Fruit fly (Drosophila melanogaster) whole organism, prepupa: ENCODE results near the gene ClC-c.

Source experiments
- CG10631 ChIP-seq: fragments of 200-800 bp; sonication (Bioruptor generic); optimal IDR thresholded peaks from 2 replicates; lab custom pipeline; 2016; ENCODE audit warnings: missing biosample characterization, missing genetic modification characterization
- CG10669 ChIP-seq: fragments of 200-800 bp; sonication (Bioruptor generic); optimal IDR thresholded peaks from 3 replicates; lab custom pipeline; 2018; ENCODE audit warnings: missing biosample characterization, mild to moderate bottlenecking, missing genetic modification characterization, moderate library complexity
- CG11294 ChIP-seq: fragments of 200-800 bp; sonication (Bioruptor generic); IDR thresholded peaks from 2 replicates; pipeline ENCODE4 v1.3.6; 2022; ENCODE audit warnings: missing biosample characterization, missing genetic modification characterization
- CG11762 ChIP-seq: fragments of 200-800 bp; sonication (Bioruptor generic); optimal IDR thresholded peaks from 3 replicates; lab custom pipeline; 2016; ENCODE audit warnings: missing biosample characterization, missing genetic modification characterization; ENCODE audit not compliant: insufficient read depth
- CG15336 ChIP-seq: fragments of 200-800 bp; sonication (Bioruptor generic); IDR thresholded peaks from 2 replicates; pipeline ENCODE4 v1.3.6; 2022; ENCODE audit warnings: missing biosample characterization, missing genetic modification characterization
- CG1621 ChIP-seq: fragments of 200-800 bp; sonication (Bioruptor generic); optimal IDR thresholded peaks from 3 replicates; lab custom pipeline; 2018; ENCODE audit warnings: missing biosample characterization, mild to moderate bottlenecking, missing genetic modification characterization
- CG16779 ChIP-seq: fragments of 200-800 bp; sonication (Bioruptor generic); optimal IDR thresholded peaks from 3 replicates; lab custom pipeline; 2017; ENCODE audit warnings: missing biosample characterization, mild to moderate bottlenecking, missing genetic modification characterization
- CG31627 ChIP-seq: fragments of 200-800 bp; sonication (Bioruptor generic); optimal IDR thresholded peaks from 3 replicates; lab custom pipeline; 2016; ENCODE audit warnings: missing biosample characterization, missing genetic modification characterization
- CG32006 ChIP-seq: fragments of 200-800 bp; sonication (Bioruptor generic); optimal IDR thresholded peaks from 3 replicates; lab custom pipeline; 2017; ENCODE audit warnings: missing biosample characterization, mild to moderate bottlenecking, missing genetic modification characterization
- CG3919 ChIP-seq: fragments of 200-800 bp; sonication (Bioruptor generic); optimal IDR thresholded peaks from 3 replicates; lab custom pipeline; 2016; ENCODE audit warnings: missing biosample characterization, missing genetic modification characterization
- CG4318 ChIP-seq: fragments of 200-800 bp; sonication (Bioruptor generic); optimal IDR thresholded peaks from 3 replicates; lab custom pipeline; 2017; ENCODE audit warnings: missing biosample characterization, mild to moderate bottlenecking, missing genetic modification characterization
- CG6163 ChIP-seq: fragments of 200-800 bp; sonication (Bioruptor generic); IDR thresholded peaks from 3 replicates; pipeline ENCODE4 v1.3.6; 2022; ENCODE audit warnings: missing biosample characterization, missing genetic modification characterization
- CG6276 ChIP-seq: fragments of 200-800 bp; sonication (Bioruptor generic); optimal IDR thresholded peaks from 2 replicates; lab custom pipeline; 2017; ENCODE audit warnings: missing biosample characterization, mild to moderate bottlenecking, missing genetic modification characterization
- CG6808 ChIP-seq: fragments of 200-800 bp; sonication (Bioruptor generic); optimal IDR thresholded peaks from 3 replicates; lab custom pipeline; 2017; ENCODE audit warnings: missing biosample characterization, missing genetic modification characterization, mild to moderate bottlenecking, moderate library complexity, missing genetic modification reagents
- CG6854 ChIP-seq: fragments of 200-800 bp; sonication (Bioruptor generic); optimal IDR thresholded peaks from 2 replicates; lab custom pipeline; 2017; ENCODE audit warnings: missing biosample characterization, mild to moderate bottlenecking, missing genetic modification characterization
- CG8119 ChIP-seq: fragments of 200-800 bp; sonication (Bioruptor generic); IDR thresholded peaks from 3 replicates; pipeline ENCODE4 v1.3.6; 2022; ENCODE audit warnings: missing biosample characterization, missing genetic modification characterization
- CG8632 ChIP-seq: fragments of 200-800 bp; sonication (Bioruptor generic); optimal IDR thresholded peaks from 3 replicates; lab custom pipeline; 2016; ENCODE audit warnings: missing biosample characterization, missing genetic modification characterization
- CG9139 ChIP-seq: fragments of 200-800 bp; sonication (Bioruptor generic); optimal IDR thresholded peaks from 3 replicates; lab custom pipeline; 2017; ENCODE audit warnings: missing biosample characterization, mild to moderate bottlenecking, missing genetic modification characterization
- Eip75B ChIP-seq: fragments of 200-800 bp; sonication (Bioruptor generic); optimal IDR thresholded peaks from 3 replicates; lab custom pipeline; 2016; ENCODE audit warnings: missing biosample characterization, missing genetic modification characterization
- Eip78C ChIP-seq: fragments of 200-800 bp; sonication (Bioruptor generic); peaks from one replicate; lab custom pipeline; 2016; ENCODE audit warnings: missing biosample characterization, missing genetic modification characterization
- Eip93F ChIP-seq: fragments of 200-800 bp; sonication (Bioruptor generic); optimal IDR thresholded peaks from 2 replicates; lab custom pipeline; 2016; ENCODE audit warnings: missing biosample characterization, mild to moderate bottlenecking, missing genetic modification characterization
- Ets96B ChIP-seq: fragments of 200-800 bp; optimal IDR thresholded peaks from 2 replicates; lab custom pipeline; 2019; ENCODE audit warnings: missing biosample characterization, mild to moderate bottlenecking, missing genetic modification characterization, moderate library complexity
- Hr39 ChIP-seq: fragments of 200-800 bp; sonication (Bioruptor generic); optimal IDR thresholded peaks from 2 replicates; lab custom pipeline; 2016; ENCODE audit warnings: missing biosample characterization, missing genetic modification characterization
- Lpt ChIP-seq: fragments of 200-800 bp; sonication (Bioruptor generic); optimal IDR thresholded peaks from 3 replicates; lab custom pipeline; 2016; ENCODE audit warnings: missing biosample characterization, missing genetic modification characterization
- Met ChIP-seq: fragments of 200-800 bp; sonication (Bioruptor generic); optimal IDR thresholded peaks from 3 replicates; lab custom pipeline; 2016; ENCODE audit warnings: missing biosample characterization, missing genetic modification characterization
- Smox ChIP-seq: fragments of 200-800 bp; sonication (Bioruptor generic); optimal IDR thresholded peaks from 3 replicates; lab custom pipeline; 2016; ENCODE audit warnings: missing biosample characterization, missing genetic modification characterization
- Sox102F ChIP-seq: fragments of 200-800 bp; sonication (Bioruptor generic); optimal IDR thresholded peaks from 2 replicates; lab custom pipeline; 2016; ENCODE audit warnings: missing biosample characterization, mild to moderate bottlenecking, missing genetic modification characterization
- Sox14 ChIP-seq: fragments of 200-800 bp; sonication (Bioruptor generic); optimal IDR thresholded peaks from 3 replicates; lab custom pipeline; 2016; ENCODE audit warnings: missing biosample characterization, missing genetic modification characterization
- Sox15 ChIP-seq: fragments of 200-800 bp; sonication (Bioruptor generic); optimal IDR thresholded peaks from 3 replicates; lab custom pipeline; 2016; ENCODE audit warnings: missing biosample characterization, missing genetic modification characterization
- acj6 ChIP-seq: fragments of 200-800 bp; sonication (Bioruptor generic); optimal IDR thresholded peaks from 3 replicates; lab custom pipeline; 2016; ENCODE audit warnings: missing biosample characterization, missing genetic modification characterization
- dsx ChIP-seq: fragments of 200-800 bp; optimal IDR thresholded peaks from 3 replicates; lab custom pipeline; 2019; ENCODE audit warnings: missing biosample characterization, mild to moderate bottlenecking, missing genetic modification characterization, moderate library complexity; ENCODE audit not compliant: poor library complexity, severe bottlenecking
- eg ChIP-seq: fragments of 200-800 bp; sonication (Bioruptor generic); IDR thresholded peaks from 3 replicates; pipeline ENCODE4 v1.3.6; 2022; ENCODE audit warnings: missing biosample characterization, missing genetic modification characterization
- esn ChIP-seq: fragments of 200-800 bp; sonication (Bioruptor generic); optimal IDR thresholded peaks from 2 replicates; lab custom pipeline; 2016; ENCODE audit warnings: missing biosample characterization, mild to moderate bottlenecking, missing genetic modification characterization, moderate library complexity
- fd59A ChIP-seq: fragments of 200-800 bp; sonication (Bioruptor generic); optimal IDR thresholded peaks from 2 replicates; lab custom pipeline; 2017; ENCODE audit warnings: missing biosample characterization, mild to moderate bottlenecking, missing genetic modification characterization, missing genetic modification reagents
- fd85E ChIP-seq: fragments of 200-800 bp; sonication (Bioruptor generic); optimal IDR thresholded peaks from 3 replicates; lab custom pipeline; 2016; ENCODE audit warnings: missing biosample characterization, missing genetic modification characterization
- fkh ChIP-seq: fragments of 200-800 bp; sonication (Bioruptor generic); optimal IDR thresholded peaks from 3 replicates; lab custom pipeline; 2017; ENCODE audit warnings: missing biosample characterization, mild to moderate bottlenecking, missing genetic modification characterization, moderate library complexity
- net ChIP-seq: fragments of 200-800 bp; sonication (Bioruptor generic); optimal IDR thresholded peaks from 3 replicates; lab custom pipeline; 2016; ENCODE audit warnings: missing biosample characterization, missing genetic modification characterization
- salr ChIP-seq, 2 experiments: fragments of 200-800 bp; sonication (Bioruptor generic); optimal IDR thresholded peaks; 3 replicates each; lab custom pipeline; 2016 to 2018; ENCODE audit warnings: missing biosample characterization in 2 of 2, missing genetic modification characterization in 2 of 2, mild to moderate bottlenecking in 1 of 2
- spab ChIP-seq: fragments of 200-800 bp; sonication (Bioruptor generic); optimal IDR thresholded peaks from 2 replicates; lab custom pipeline; 2017; ENCODE audit warnings: missing biosample characterization, mild to moderate bottlenecking, missing genetic modification characterization, missing genetic modification reagents
- ss ChIP-seq, 2 experiments: fragments of 200-800 bp; sonication (Bioruptor generic); optimal IDR thresholded peaks; 2 replicates in 1 of 2; 3 replicates in 1 of 2; lab custom pipeline; 2017 to 2018; ENCODE audit warnings: mild to moderate bottlenecking in 2 of 2, missing biosample characterization in 2 of 2, missing genetic modification characterization in 2 of 2, moderate library complexity in 1 of 2
- svp ChIP-seq: fragments of 200-800 bp; sonication (Bioruptor generic); peaks from one replicate; lab custom pipeline; 2016; ENCODE audit warnings: missing biosample characterization, missing genetic modification characterization
- vri ChIP-seq: fragments of 200-800 bp; sonication (Bioruptor generic); optimal IDR thresholded peaks from 3 replicates; lab custom pipeline; 2016; ENCODE audit warnings: missing biosample characterization, mild to moderate bottlenecking, missing genetic modification characterization

Gene ClC-c

dm6 chr3L:16052145-16053025 is 37.9 kb upstream of the ClC-c start:
- TF ChIP-seq CG32006 = peak; percentile 32
- TF ChIP-seq Ets96B (tag; lab: Kevin White, UChicago) = no peak
- peak; percentile 18 for TF ChIP-seq CG6808 (GFP tag; lab: Kevin White, UChicago)
- TF ChIP-seq ss (GFP tag; optimal IDR thresholded peaks at IDR 0.05; lab: Kevin White, UChicago) = peak; percentile 23 to 53
- TF ChIP-seq net (GFP tag; lab: Kevin White, UChicago) = no peak
- peak; percentile 27 for TF ChIP-seq Sox102F (GFP tag; lab: Kevin White, UChicago)
- no peak for TF ChIP-seq CG10669 (GFP tag; lab: Kevin White, UChicago)
- TF ChIP-seq svp (GFP tag; lab: Kevin White, UChicago) = no peak
- no peak for TF ChIP-seq esn (GFP tag; lab: Kevin White, UChicago)
- peak; percentile 18 for TF ChIP-seq fd85E (GFP tag; lab: Kevin White, UChicago)
- no peak for TF ChIP-seq CG15336 (GFP tag; lab: Robert Waterston, UW)
- TF ChIP-seq Met (GFP tag; lab: Kevin White, UChicago) = no peak
- TF ChIP-seq CG4318 = no peak
- no peak for TF ChIP-seq CG8632
- no peak for TF ChIP-seq CG3919
- peak; percentile 28 for TF ChIP-seq Eip78C (GFP tag; lab: Kevin White, UChicago)
- no peak for TF ChIP-seq CG11294 (GFP tag; lab: Robert Waterston, UW)
- no peak for TF ChIP-seq Smox (GFP tag; lab: Kevin White, UChicago)
- peak; percentile 63 for TF ChIP-seq vri
- no peak for TF ChIP-seq Eip75B (GFP tag; lab: Kevin White, UChicago)
- TF ChIP-seq CG1621 (tag; lab: Kevin White, UChicago) = no peak
- TF ChIP-seq Eip93F (GFP tag; lab: Kevin White, UChicago) = no peak
- TF ChIP-seq Lpt = no peak
- TF ChIP-seq fkh = peak; percentile 91
- no peak for TF ChIP-seq fd59A (GFP tag; lab: Kevin White, UChicago)
- TF ChIP-seq CG16779 = no peak
- TF ChIP-seq eg (GFP tag; lab: Robert Waterston, UW) = 0 out of 3 replicates have a peak, but pooled peaks have one; percentile 3
- TF ChIP-seq CG11762 (GFP tag; lab: Kevin White, UChicago) = no peak
- peak in 1 of 2 experiments; percentile 56 for TF ChIP-seq salr (GFP tag; optimal IDR thresholded peaks at IDR 0.05; lab: Kevin White, UChicago)
- peak; percentile 62 for TF ChIP-seq dsx (GFP tag; lab: Kevin White, UChicago)
- no peak for TF ChIP-seq CG10631 (GFP tag; lab: Kevin White, UChicago)
- peak; percentile 42; the same call in 2 of the 3 replicates for TF ChIP-seq CG8119 (GFP tag; lab: Robert Waterston, UW)
- peak; percentile 60; the same call in 2 of the 3 replicates for TF ChIP-seq CG6163 (GFP tag; lab: Robert Waterston, UW)
- peak; percentile 48 for TF ChIP-seq Sox14 (GFP tag; lab: Kevin White, UChicago)
- TF ChIP-seq spab (GFP tag; lab: Kevin White, UChicago) = peak; percentile 31
- TF ChIP-seq Hr39 (GFP tag; lab: Kevin White, UChicago) = no peak
- TF ChIP-seq CG9139 (GFP tag; lab: Kevin White, UChicago) = peak; percentile 9
- TF ChIP-seq CG6276 (GFP tag; lab: Kevin White, UChicago) = peak; percentile 2

- TF ChIP-seq CG6808 (GFP tag; lab: Kevin White, UChicago) (no peak), acj6 (no peak), Sox15 (GFP tag; lab: Kevin White, UChicago) (no peak), CG3919 (no peak), vri (no peak), CG31627 (GFP tag; lab: Kevin White, UChicago) (no peak), CG6854 (GFP tag; lab: Kevin White, UChicago) (no peak), Hr39 (GFP tag; lab: Kevin White, UChicago) (no peak)
Observed at dm6 chr3L:16053026-16053556, 37.2 kb upstream of the ClC-c start.
